Worm (Caenorhabditis elegans) whole organism, young adult: ENCODE results near the gene DH11.5.

ENCODE experiments used
- B0035.1 ChIP-seq: sonication (generic microtip); optimal IDR thresholded peaks from 2 replicates; lab custom pipeline; 2016; ENCODE audit warnings: missing genetic modification characterization, mild to moderate bottlenecking, missing compliant biosample characterization, missing genotype, missing genetic modification reagents
- C06A6.2 ChIP-seq: fragments of 200-800 bp; sonication (Bioruptor generic); conservative IDR thresholded peaks from 2 replicates; pipeline ENCODE4 v1.3.6; 2022; ENCODE audit warnings: missing genetic modification characterization, missing compliant biosample characterization
- F33H1.4 ChIP-seq: fragments of 200-800 bp; sonication (Bioruptor generic); IDR thresholded peaks from 2 replicates; pipeline ENCODE4 v1.3.6; 2022; ENCODE audit warnings: missing genetic modification reagents, missing genetic modification characterization, missing compliant biosample characterization
- F39B2.1 ChIP-seq: fragments of 200-800 bp; sonication (Bioruptor generic); IDR thresholded peaks from 2 replicates; pipeline ENCODE4 v1.3.6; 2022; ENCODE audit warnings: missing genetic modification reagents, missing genetic modification characterization, missing compliant biosample characterization
- F49E8.2 ChIP-seq: sonication (generic microtip); optimal IDR thresholded peaks from 3 replicates; lab custom pipeline; 2017; ENCODE audit warnings: missing genetic modification characterization, mild to moderate bottlenecking, missing compliant biosample characterization, antibody characterized with exemption, moderate library complexity; ENCODE audit not compliant: insufficient read depth
- K11D2.4 ChIP-seq: fragments of 200-800 bp; sonication (Bioruptor generic); IDR thresholded peaks from 2 replicates; pipeline ENCODE4 v1.3.6; 2022; ENCODE audit warnings: missing genetic modification reagents, missing genetic modification characterization, missing compliant biosample characterization
- T07F8.4 ChIP-seq: sonication (generic microtip); optimal IDR thresholded peaks from 2 replicates; lab custom pipeline; 2016; ENCODE audit warnings: mild to moderate bottlenecking, missing genetic modification characterization, moderate library complexity, missing compliant biosample characterization
- Y53G8AR.9 ChIP-seq: fragments of 200-800 bp; sonication (Bioruptor generic); conservative IDR thresholded peaks from 2 replicates; pipeline ENCODE4 v1.3.6; 2022; ENCODE audit warnings: missing genetic modification reagents, missing genetic modification characterization, missing compliant biosample characterization
- Y56A3A.18 ChIP-seq: fragments of 200-800 bp; sonication (Bioruptor generic); IDR thresholded peaks from 2 replicates; pipeline ENCODE4 v1.3.6; 2022; ENCODE audit warnings: missing genetic modification reagents, missing genetic modification characterization, missing compliant biosample characterization
- Y67H2A.10 ChIP-seq: fragments of 200-800 bp; sonication (Bioruptor generic); conservative IDR thresholded peaks from 2 replicates; pipeline ENCODE4 v1.3.6; 2022; ENCODE audit warnings: missing genetic modification reagents, missing genetic modification characterization, missing compliant biosample characterization
- Y95B8A.8 ChIP-seq: fragments of 200-800 bp; sonication (Bioruptor generic); IDR thresholded peaks from 2 replicates; pipeline ENCODE4 v1.3.6; 2022; ENCODE audit warnings: missing genetic modification reagents, missing genetic modification characterization, missing compliant biosample characterization
- ZK185.1 ChIP-seq: sonication (generic microtip); optimal IDR thresholded peaks from 2 replicates; lab custom pipeline; 2016; ENCODE audit warnings: mild to moderate bottlenecking, missing genetic modification characterization, missing compliant biosample characterization; ENCODE audit not compliant: poor library complexity, severe bottlenecking
- attf-3 ChIP-seq: fragments of 200-800 bp; sonication (Bioruptor generic); conservative IDR thresholded peaks from 2 replicates; pipeline ENCODE4 v1.3.6; 2022; ENCODE audit warnings: missing genetic modification reagents, missing genetic modification characterization, missing compliant biosample characterization
- ccch-3 ChIP-seq: fragments of 200-800 bp; sonication (Bioruptor generic); optimal IDR thresholded peaks from 2 replicates; lab custom pipeline; 2018; ENCODE audit warnings: mild to moderate bottlenecking, missing genetic modification characterization, missing compliant biosample characterization
- cebp-1 ChIP-seq, 2 experiments: fragments of 200-800 bp in 1 of 2; sonication (Bioruptor generic) in 1 of 2; sonication (generic microtip) in 1 of 2; IDR thresholded peaks in 1 of 2; optimal IDR thresholded peaks in 1 of 2; 2 replicates each; pipeline versions ENCODE4 v1.3.6 to Lab custom; 2017 to 2022; ENCODE audit warnings: missing compliant biosample characterization in 2 of 2, missing genetic modification characterization in 2 of 2, mild to moderate bottlenecking in 1 of 2, missing genetic modification reagents in 1 of 2, moderate library complexity in 1 of 2
- ceh-100 ChIP-seq: fragments of 200-800 bp; sonication (Bioruptor generic); IDR thresholded peaks from 2 replicates; pipeline ENCODE4 v1.3.6; 2022; ENCODE audit warnings: missing genetic modification reagents, missing genetic modification characterization, missing compliant biosample characterization
- ceh-79 ChIP-seq: sonication (generic microtip); optimal IDR thresholded peaks from 2 replicates; lab custom pipeline; 2017; ENCODE audit warnings: mild to moderate bottlenecking, missing genetic modification characterization, missing compliant biosample characterization
- die-1 ChIP-seq: sonication (generic microtip); optimal IDR thresholded peaks from 2 replicates; lab custom pipeline; 2016; ENCODE audit warnings: missing genotype, mild to moderate bottlenecking, missing genetic modification characterization, missing compliant biosample characterization
- dox-1 ChIP-seq: fragments of 200-800 bp; sonication (Bioruptor generic); IDR thresholded peaks from 2 replicates; pipeline ENCODE4 v1.3.6; 2022; ENCODE audit warnings: missing genetic modification reagents, missing genetic modification characterization, missing compliant biosample characterization
- dpl-1 ChIP-seq: fragments of 150-350 bp; optimal IDR thresholded peaks from 2 replicates; lab custom pipeline; 2014; ENCODE audit warnings: missing biosample characterization, missing genetic modification reagents, missing genetic modification characterization
- efl-1 ChIP-seq: fragments of 150-350 bp; optimal IDR thresholded peaks from 2 replicates; lab custom pipeline; 2014; ENCODE audit warnings: missing biosample characterization, missing genetic modification reagents, missing genetic modification characterization
- him-1 ChIP-seq: sonication (generic microtip); optimal IDR thresholded peaks from 2 replicates; lab custom pipeline; 2016; ENCODE audit warnings: missing genotype, missing genetic modification reagents, missing genetic modification characterization, missing compliant biosample characterization
- hmg-1.2 ChIP-seq: fragments of 200-800 bp; sonication (Bioruptor generic); IDR thresholded peaks from 2 replicates; pipeline ENCODE4 v1.3.6; 2022; ENCODE audit warnings: missing genetic modification reagents, missing genetic modification characterization, missing compliant biosample characterization
- let-607 ChIP-seq, 2 experiments: fragments of 200-800 bp in 1 of 2; sonication (Bioruptor generic) in 1 of 2; sonication (generic microtip) in 1 of 2; optimal IDR thresholded peaks; 2 replicates each; lab custom pipeline; 2016 to 2018; ENCODE audit warnings: mild to moderate bottlenecking in 2 of 2, missing compliant biosample characterization in 2 of 2, missing genetic modification characterization in 2 of 2, moderate library complexity in 2 of 2, missing genotype in 1 of 2
- lin-35 ChIP-seq, 3 experiments: fragments of 150-350 bp in 2 of 3; sonication (generic microtip) in 1 of 3; optimal IDR thresholded peaks; 2 replicates each; lab custom pipeline; 2014 to 2018; ENCODE audit warnings: missing biosample characterization in 3 of 3, missing genetic modification characterization in 3 of 3, missing genetic modification reagents in 3 of 3
- lin-40 ChIP-seq: sonication (generic microtip); optimal IDR thresholded peaks from 2 replicates; lab custom pipeline; 2016; ENCODE audit warnings: missing genetic modification characterization, mild to moderate bottlenecking, missing compliant biosample characterization, missing genotype, missing genetic modification reagents
- lin-54 ChIP-seq: fragments of 200-800 bp; sonication (Bioruptor generic); optimal IDR thresholded peaks from 2 replicates; lab custom pipeline; 2018; ENCODE audit warnings: mild to moderate bottlenecking, missing genetic modification characterization, missing compliant biosample characterization
- madf-8 ChIP-seq: fragments of 200-800 bp; sonication (Bioruptor generic); conservative IDR thresholded peaks from 2 replicates; pipeline ENCODE4 v1.3.6; 2022; ENCODE audit warnings: missing genetic modification reagents, missing genetic modification characterization, missing compliant biosample characterization
- mcd-1 ChIP-seq: fragments of 200-800 bp; sonication (Bioruptor generic); IDR thresholded peaks from 2 replicates; pipeline ENCODE4 v1.3.6; 2022; ENCODE audit warnings: missing genetic modification reagents, missing genetic modification characterization, missing compliant biosample characterization
- mel-28 ChIP-seq: sonication (generic microtip); optimal IDR thresholded peaks from 2 replicates; lab custom pipeline; 2016; ENCODE audit warnings: borderline replicate concordance, mild to moderate bottlenecking, missing genetic modification characterization, missing compliant biosample characterization
- nhr-120 ChIP-seq: fragments of 200-800 bp; sonication (Bioruptor generic); IDR thresholded peaks from 2 replicates; pipeline ENCODE4 v1.3.6; 2022; ENCODE audit warnings: missing genetic modification characterization, missing compliant biosample characterization
- nhr-80 ChIP-seq: sonication (generic microtip); optimal IDR thresholded peaks from 2 replicates; lab custom pipeline; 2016; ENCODE audit warnings: missing genetic modification characterization, missing compliant biosample characterization
- rcor-1 ChIP-seq: fragments of 200-800 bp; sonication (Bioruptor generic); IDR thresholded peaks from 2 replicates; pipeline ENCODE4 v1.3.6; 2022; ENCODE audit warnings: missing genetic modification reagents, missing genetic modification characterization, missing compliant biosample characterization
- sdz-38 ChIP-seq: sonication (generic microtip); optimal IDR thresholded peaks from 2 replicates; lab custom pipeline; 2016; ENCODE audit warnings: missing genotype, missing genetic modification characterization, missing compliant biosample characterization
- snpc-4 ChIP-seq, 5 experiments: fragments of 150-350 bp in 1 of 5; sonication (generic microtip) in 4 of 5; optimal IDR thresholded peaks; 2 replicates each; lab custom pipeline; 2014 to 2018; ENCODE audit warnings: missing genetic modification characterization in 5 of 5, missing biosample characterization in 3 of 5, antibody characterized with exemption in 2 of 5, mild to moderate bottlenecking in 2 of 5, missing compliant biosample characterization in 2 of 5, missing genotype in 2 of 5, moderate library complexity in 2 of 5, missing genetic modification reagents in 1 of 5
- tbp1 ChIP-seq: fragments of 200-800 bp; sonication (Bioruptor generic); optimal IDR thresholded peaks from 2 replicates; lab custom pipeline; 2018; ENCODE audit warnings: mild to moderate bottlenecking, missing genetic modification characterization, missing compliant biosample characterization
- tlf-1 ChIP-seq: fragments of 200-800 bp; sonication (Bioruptor generic); optimal IDR thresholded peaks from 2 replicates; lab custom pipeline; 2018; ENCODE audit warnings: mild to moderate bottlenecking, missing genetic modification characterization, missing compliant biosample characterization
- xnd-1 ChIP-seq: sonication (generic microtip); optimal IDR thresholded peaks from 2 replicates; lab custom pipeline; 2016; ENCODE audit warnings: missing genotype, missing genetic modification reagents, missing genetic modification characterization, missing compliant biosample characterization
- ztf-18 ChIP-seq: sonication (generic microtip); optimal IDR thresholded peaks from 2 replicates; lab custom pipeline; 2016; ENCODE audit warnings: missing genotype, mild to moderate bottlenecking, missing genetic modification characterization, missing compliant biosample characterization
- ztf-25 ChIP-seq: fragments of 200-800 bp; sonication (Bioruptor generic); IDR thresholded peaks from 2 replicates; pipeline ENCODE4 v1.3.6; 2022; ENCODE audit warnings: missing genetic modification reagents, missing genetic modification characterization, missing compliant biosample characterization
- ztf-26 ChIP-seq: sonication (generic microtip); optimal IDR thresholded peaks from 2 replicates; lab custom pipeline; 2017; ENCODE audit warnings: missing genetic modification characterization, missing compliant biosample characterization

The DH11.5 gene

DNA sequence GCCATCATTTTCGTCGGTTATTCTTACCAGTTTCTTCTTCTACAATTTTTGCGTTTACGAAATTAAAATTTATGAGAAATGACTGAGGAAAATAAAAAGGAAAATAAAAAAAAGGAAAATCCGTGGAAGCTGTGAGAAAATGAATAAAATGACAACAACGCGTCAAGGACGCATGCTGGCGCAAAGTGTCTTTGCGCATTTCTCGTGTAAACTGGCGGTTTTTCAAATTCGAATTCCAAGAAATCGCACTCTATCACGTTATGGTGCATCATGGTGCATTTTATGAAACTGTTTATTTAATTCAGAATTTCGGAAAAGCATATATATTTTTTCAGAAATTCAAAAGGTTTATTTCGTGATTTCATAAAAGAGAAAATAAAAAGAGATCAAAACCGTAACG, 31.2 kb upstream of the DH11.5 start, which contains the start of gene dbt-1:
dbt-1 (minus strand) TSS at position 39 of the 400 bp plus-strand sequence.
- no peak for TF ChIP-seq nhr-80 (tag; lab: Kevin White, UChicago)
- TF ChIP-seq T07F8.4 (tag; lab: Kevin White, UChicago), result no peak
- TF ChIP-seq madf-8, result peak; percentile 20; the same call in 1 of the 2 replicates
- peak; percentile 49 for TF ChIP-seq him-1 (tag; lab: Kevin White, UChicago)
- TF ChIP-seq hmg-1.2 (GFP tag; lab: Robert Waterston, UW), result 0 out of 2 replicates have a peak, but pooled peaks have one; percentile 29
- no peak for TF ChIP-seq cebp-1 (GFP tag; IDR thresholded peaks at IDR 0.05; lab: Robert Waterston, UW)
- no peak for TF ChIP-seq cebp-1 (tag; optimal IDR thresholded peaks at IDR 0.05; lab: Kevin White, UChicago)
- TF ChIP-seq C06A6.2 (GFP tag; lab: Robert Waterston, UW), result no peak
- TF ChIP-seq nhr-120, result no peak
- peak; percentile 76 for TF ChIP-seq dpl-1 (GFP tag; lab: Kevin White, UChicago)
- peak; percentile 40 for TF ChIP-seq xnd-1 (tag; lab: Kevin White, UChicago)
- TF ChIP-seq F33H1.4 (GFP tag; lab: Robert Waterston, UW), result peak; percentile 58
- peak; percentile 95 for TF ChIP-seq lin-54 (GFP tag; lab: Kevin White, UChicago)
- peak; percentile 95 for TF ChIP-seq ztf-18
- TF ChIP-seq ztf-25 (GFP tag; lab: Robert Waterston, UW), result no peak
- TF ChIP-seq ceh-100 (GFP tag; lab: Robert Waterston, UW), result peak; percentile 31; the same call in 1 of the 2 replicates
- TF ChIP-seq die-1 (tag; lab: Kevin White, UChicago), result no peak
- no peak; the same call in 1 of the 2 replicates for TF ChIP-seq rcor-1 (GFP tag; lab: Robert Waterston, UW)
- no peak for TF ChIP-seq F49E8.2
- no peak for TF ChIP-seq Y95B8A.8 (GFP tag; lab: Robert Waterston, UW)
- no peak for TF ChIP-seq snpc-4 (GFP tag; optimal IDR thresholded peaks at IDR 0.05; lab: Kevin White, UChicago)
- peak in 1 of 4 experiments; percentile 34 for TF ChIP-seq snpc-4 (tag; optimal IDR thresholded peaks at IDR 0.05; lab: Kevin White, UChicago)
- no peak for TF ChIP-seq F39B2.1 (GFP tag; lab: Robert Waterston, UW)
- peak; percentile 75 for TF ChIP-seq lin-40 (tag; lab: Kevin White, UChicago)
- no peak for TF ChIP-seq dox-1 (GFP tag; lab: Robert Waterston, UW)
- peak; percentile 58 for TF ChIP-seq ZK185.1 (tag; lab: Kevin White, UChicago)
- no peak for TF ChIP-seq B0035.1
- TF ChIP-seq mcd-1 (GFP tag; lab: Robert Waterston, UW), result peak; percentile 81
- peak; percentile 35 to 93 (median 54) for TF ChIP-seq lin-35 (GFP tag; optimal IDR thresholded peaks at IDR 0.05; lab: Kevin White, UChicago)
- no peak for TF ChIP-seq sdz-38 (tag; lab: Kevin White, UChicago)
- no peak for TF ChIP-seq Y53G8AR.9
- TF ChIP-seq mel-28 (tag; lab: Kevin White, UChicago), result no peak
- TF ChIP-seq ceh-79 (tag; lab: Kevin White, UChicago), result no peak
- TF ChIP-seq ccch-3 (GFP tag; lab: Kevin White, UChicago), result no peak
- no peak for TF ChIP-seq tbp1 (GFP tag; lab: Kevin White, UChicago)
- no peak for TF ChIP-seq ztf-26
- peak; percentile 55; the same call in 1 of the 2 replicates for TF ChIP-seq Y56A3A.18 (GFP tag; lab: Robert Waterston, UW)
- no peak; the same call in 1 of the 2 replicates for TF ChIP-seq K11D2.4 (GFP tag; lab: Robert Waterston, UW)
- peak; percentile 68 for TF ChIP-seq efl-1 (GFP tag; lab: Kevin White, UChicago)
- 0 out of 2 replicates have a peak, but pooled peaks have one; percentile 24 for TF ChIP-seq attf-3 (GFP tag; lab: Robert Waterston, UW)
- no peak for TF ChIP-seq Y67H2A.10 (GFP tag; lab: Robert Waterston, UW)
- peak; percentile 45 for TF ChIP-seq tlf-1 (GFP tag; lab: Kevin White, UChicago)
- peak in 1 of 2 experiments; percentile 10 for TF ChIP-seq let-607 (tag; optimal IDR thresholded peaks at IDR 0.05; lab: Kevin White, UChicago)
